Worm (Caenorhabditis elegans) whole organism, late embryonic: ENCODE results near the gene F09C8.1.
A peak's percentile ranks its signal among the peaks of the same experiment; 100 is the strongest.

Experiments
- C08G9.2 ChIP-seq: sonication (generic microtip); optimal IDR thresholded peaks from 2 replicates; lab custom pipeline; 2016; ENCODE audit warnings: mild to moderate bottlenecking, missing genetic modification characterization, moderate library complexity, missing compliant biosample characterization
- C38D4.7 ChIP-seq: fragments of 200-800 bp; sonication (Bioruptor generic); optimal IDR thresholded peaks from 2 replicates; lab custom pipeline; 2018; ENCODE audit warnings: mild to moderate bottlenecking, missing genetic modification characterization, moderate library complexity, missing compliant biosample characterization
- F13H6.1 ChIP-seq: sonication (generic microtip); optimal IDR thresholded peaks from 2 replicates; lab custom pipeline; 2016; ENCODE audit warnings: missing genetic modification characterization, missing compliant biosample characterization
- K09A11.1 ChIP-seq: sonication (generic microtip); optimal IDR thresholded peaks from 2 replicates; lab custom pipeline; 2017; ENCODE audit warnings: antibody characterized with exemption, mild to moderate bottlenecking, missing genetic modification characterization, missing compliant biosample characterization; ENCODE audit not compliant: insufficient read depth
- Y22D7AL.16 ChIP-seq: sonication (generic microtip); optimal IDR thresholded peaks from 2 replicates; lab custom pipeline; 2016; ENCODE audit warnings: missing genetic modification characterization, missing compliant biosample characterization
- ahr-1 ChIP-seq: sonication (generic microtip); optimal IDR thresholded peaks from 2 replicates; lab custom pipeline; 2016; ENCODE audit warnings: missing genetic modification characterization, missing compliant biosample characterization
- ama-1 ChIP-seq: fragments of 150-350 bp; optimal IDR thresholded peaks from 2 replicates; lab custom pipeline; 2014
- ceh-19 ChIP-seq: fragments of 200-800 bp; sonication (Bioruptor generic); optimal IDR thresholded peaks from 2 replicates; lab custom pipeline; 2018; ENCODE audit warnings: mild to moderate bottlenecking, missing genetic modification characterization, missing compliant biosample characterization
- ceh-2 ChIP-seq: sonication (generic microtip); optimal IDR thresholded peaks from 2 replicates; lab custom pipeline; 2016; ENCODE audit warnings: missing genotype, missing genetic modification characterization, missing compliant biosample characterization
- ceh-22 ChIP-seq: sonication (generic microtip); optimal IDR thresholded peaks from 2 replicates; lab custom pipeline; 2017; ENCODE audit warnings: missing biosample characterization, missing genetic modification characterization
- ceh-24 ChIP-seq: sonication (generic microtip); optimal IDR thresholded peaks from 2 replicates; lab custom pipeline; 2016; ENCODE audit warnings: mild to moderate bottlenecking, missing genetic modification characterization, missing compliant biosample characterization
- ceh-30 ChIP-seq: fragments of 150-350 bp; optimal IDR thresholded peaks from 2 replicates; lab custom pipeline; 2014; ENCODE audit warnings: missing biosample characterization, missing genetic modification characterization
- ceh-34 ChIP-seq: sonication (generic microtip); optimal IDR thresholded peaks from 2 replicates; lab custom pipeline; 2016; ENCODE audit warnings: mild to moderate bottlenecking, missing genetic modification characterization, missing compliant biosample characterization
- ceh-45 ChIP-seq: fragments of 200-800 bp; sonication (Bioruptor generic); IDR thresholded peaks from 2 replicates; pipeline ENCODE4 v1.3.6; 2022; ENCODE audit warnings: missing genetic modification reagents, missing genetic modification characterization, missing compliant biosample characterization
- ceh-48 ChIP-seq: sonication (generic microtip); optimal IDR thresholded peaks from 2 replicates; lab custom pipeline; 2016; ENCODE audit warnings: missing genetic modification characterization, inconsistent platforms, missing compliant biosample characterization
- ceh-6 ChIP-seq: fragments of 200-800 bp; sonication (Bioruptor generic); optimal IDR thresholded peaks from 2 replicates; lab custom pipeline; 2018; ENCODE audit warnings: mild to moderate bottlenecking, missing genetic modification characterization, missing compliant biosample characterization
- che-1 ChIP-seq: sonication (generic microtip); optimal IDR thresholded peaks from 2 replicates; lab custom pipeline; 2016; ENCODE audit warnings: mild to moderate bottlenecking, missing genetic modification characterization, missing compliant biosample characterization
- dve-1 ChIP-seq: sonication (generic microtip); optimal IDR thresholded peaks from 2 replicates; lab custom pipeline; 2017; ENCODE audit warnings: antibody characterized with exemption, mild to moderate bottlenecking, missing genetic modification characterization, missing compliant biosample characterization
- elt-2 ChIP-seq: sonication (generic microtip); optimal IDR thresholded peaks from 2 replicates; lab custom pipeline; 2016; ENCODE audit warnings: missing genetic modification reagents, missing genetic modification characterization, missing compliant biosample characterization
- ets-4 ChIP-seq: sonication (generic microtip); optimal IDR thresholded peaks from 2 replicates; lab custom pipeline; 2016; ENCODE audit warnings: missing genetic modification characterization, missing compliant biosample characterization
- eyg-1 ChIP-seq: sonication (generic microtip); optimal IDR thresholded peaks from 2 replicates; lab custom pipeline; 2016; ENCODE audit warnings: missing genotype, missing genetic modification characterization, missing compliant biosample characterization
- fax-1 ChIP-seq: sonication (generic microtip); optimal IDR thresholded peaks from 2 replicates; lab custom pipeline; 2016; ENCODE audit warnings: missing genotype, missing genetic modification characterization, missing compliant biosample characterization
- fkh-10 ChIP-seq: fragments of 150-350 bp; optimal IDR thresholded peaks from 2 replicates; lab custom pipeline; 2014; ENCODE audit warnings: missing biosample characterization, missing genetic modification reagents, missing genetic modification characterization
- gmeb-2 ChIP-seq: sonication (generic microtip); optimal IDR thresholded peaks from 2 replicates; lab custom pipeline; 2016; ENCODE audit warnings: missing genetic modification characterization, inconsistent platforms, missing compliant biosample characterization
- hlh-13 ChIP-seq: fragments of 200-800 bp; sonication (Bioruptor generic); optimal IDR thresholded peaks from 2 replicates; lab custom pipeline; 2018; ENCODE audit warnings: mild to moderate bottlenecking, missing genetic modification characterization, missing compliant biosample characterization
- hlh-15 ChIP-seq: sonication (generic microtip); optimal IDR thresholded peaks from 2 replicates; lab custom pipeline; 2016; ENCODE audit warnings: missing genetic modification characterization, missing compliant biosample characterization
- hlh-30 ChIP-seq: sonication (generic microtip); optimal IDR thresholded peaks from 2 replicates; lab custom pipeline; 2017; ENCODE audit warnings: antibody characterized with exemption, missing genetic modification characterization, missing compliant biosample characterization; ENCODE audit not compliant: insufficient read depth
- hlh-6 ChIP-seq: sonication (generic microtip); optimal IDR thresholded peaks from 2 replicates; lab custom pipeline; 2016; ENCODE audit warnings: missing genotype, missing genetic modification characterization, missing compliant biosample characterization
- hlh-8 ChIP-seq: sonication (generic microtip); optimal IDR thresholded peaks from 2 replicates; lab custom pipeline; 2016; ENCODE audit warnings: missing genotype, missing genetic modification characterization, missing compliant biosample characterization
- lin-11 ChIP-seq: fragments of 200-800 bp; sonication (Bioruptor generic); optimal IDR thresholded peaks from 2 replicates; lab custom pipeline; 2018; ENCODE audit warnings: mild to moderate bottlenecking, missing genetic modification characterization, missing compliant biosample characterization
- nfya-1 ChIP-seq: sonication (generic microtip); optimal IDR thresholded peaks from 2 replicates; lab custom pipeline; 2017; ENCODE audit warnings: missing genetic modification characterization, mild to moderate bottlenecking, missing compliant biosample characterization, antibody characterized with exemption, moderate library complexity
- nhr-11 ChIP-seq: fragments of 150-350 bp; optimal IDR thresholded peaks from 2 replicates; lab custom pipeline; 2014; ENCODE audit warnings: missing biosample characterization, missing genetic modification characterization
- nhr-232 ChIP-seq: sonication (generic microtip); optimal IDR thresholded peaks from 2 replicates; lab custom pipeline; 2016; ENCODE audit warnings: missing genetic modification characterization, missing compliant biosample characterization
- odd-2 ChIP-seq: sonication (generic microtip); optimal IDR thresholded peaks from 2 replicates; lab custom pipeline; 2017; ENCODE audit warnings: antibody characterized with exemption, mild to moderate bottlenecking, missing genetic modification characterization, missing compliant biosample characterization
- pag-3 ChIP-seq: sonication (generic microtip); optimal IDR thresholded peaks from 2 replicates; lab custom pipeline; 2016; ENCODE audit warnings: missing compliant biosample characterization, missing genetic modification characterization, borderline replicate concordance
- pat-9 ChIP-seq: fragments of 200-800 bp; sonication (Bioruptor generic); optimal IDR thresholded peaks from 2 replicates; lab custom pipeline; 2018; ENCODE audit warnings: mild to moderate bottlenecking, missing genetic modification characterization, moderate library complexity, missing compliant biosample characterization
- pha-2 ChIP-seq: sonication (generic microtip); optimal IDR thresholded peaks from 2 replicates; lab custom pipeline; 2017; ENCODE audit warnings: mild to moderate bottlenecking, missing genetic modification characterization, missing compliant biosample characterization
- ref-2 ChIP-seq: sonication (generic microtip); optimal IDR thresholded peaks from 2 replicates; lab custom pipeline; 2016; ENCODE audit warnings: missing genetic modification characterization, missing compliant biosample characterization
- rnt-1 ChIP-seq: sonication (generic microtip); optimal IDR thresholded peaks from 2 replicates; lab custom pipeline; 2016; ENCODE audit warnings: missing genetic modification characterization, missing compliant biosample characterization
- sdc-2 ChIP-seq: sonication (generic microtip); optimal IDR thresholded peaks from 2 replicates; lab custom pipeline; 2016; ENCODE audit warnings: missing genotype, missing genetic modification characterization, missing compliant biosample characterization
- syd-9 ChIP-seq: sonication (generic microtip); optimal IDR thresholded peaks from 2 replicates; lab custom pipeline; 2016; ENCODE audit warnings: mild to moderate bottlenecking, missing genetic modification characterization, moderate library complexity, missing compliant biosample characterization
- tbx-7 ChIP-seq: sonication (generic microtip); optimal IDR thresholded peaks from 2 replicates; lab custom pipeline; 2016; ENCODE audit warnings: missing genotype, missing genetic modification characterization, missing compliant biosample characterization
- unc-55 ChIP-seq: sonication (generic microtip); optimal IDR thresholded peaks from 2 replicates; lab custom pipeline; 2017; ENCODE audit warnings: missing biosample characterization, missing genetic modification reagents, missing genetic modification characterization
- unc-86 ChIP-seq: sonication (generic microtip); optimal IDR thresholded peaks from 2 replicates; lab custom pipeline; 2016; ENCODE audit warnings: missing genetic modification characterization, missing compliant biosample characterization
- zip-5 ChIP-seq: sonication (generic microtip); optimal IDR thresholded peaks from 2 replicates; lab custom pipeline; 2016; ENCODE audit warnings: missing genetic modification characterization, missing compliant biosample characterization
- ztf-16 ChIP-seq: sonication (generic microtip); optimal IDR thresholded peaks from 2 replicates; lab custom pipeline; 2017; ENCODE audit warnings: missing genetic modification characterization, missing compliant biosample characterization

Gene F09C8.1

DNA sequence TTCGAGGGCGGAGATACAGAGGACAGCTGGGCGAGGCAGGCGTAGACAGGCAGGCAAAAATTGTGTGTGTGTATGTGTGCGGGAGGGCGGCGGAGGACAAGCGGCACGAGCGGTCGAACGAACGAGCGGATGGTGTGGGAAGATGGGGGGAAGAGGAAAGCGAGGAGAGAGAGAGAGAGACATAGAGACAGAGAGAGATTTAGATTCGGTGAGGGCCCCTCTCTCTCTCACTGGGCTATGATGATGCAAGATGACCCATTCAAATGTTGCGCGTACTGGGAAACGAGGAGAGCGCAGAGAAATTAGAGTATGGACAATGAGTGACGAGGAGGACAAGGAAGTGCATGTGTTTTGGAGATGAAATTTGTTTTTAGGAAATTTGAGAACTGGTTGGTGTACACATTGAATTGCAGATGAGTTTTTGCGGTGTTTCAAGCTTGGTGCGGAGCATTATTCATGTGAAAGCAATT lies 15.6 kb downstream of the F09C8.1 start (continued):
- TF ChIP-seq ahr-1 (tag; lab: Kevin White, UChicago) = no peak
- TF ChIP-seq nhr-232 (tag; lab: Kevin White, UChicago) = peak; percentile 36
- TF ChIP-seq ceh-34 (tag; lab: Kevin White, UChicago) = peak; percentile 98
- no peak for TF ChIP-seq ceh-24 (tag; lab: Kevin White, UChicago)
- TF ChIP-seq che-1 = peak; percentile 26
- peak; percentile 38 for TF ChIP-seq tbx-7 (tag; lab: Kevin White, UChicago)
- TF ChIP-seq ceh-19 (GFP tag; lab: Kevin White, UChicago) = peak; percentile 83
- peak; percentile 95 for TF ChIP-seq ref-2 (tag; lab: Kevin White, UChicago)
- peak; percentile 85 for TF ChIP-seq nfya-1 (tag; lab: Kevin White, UChicago)
- no peak for TF ChIP-seq zip-5
- TF ChIP-seq ceh-30 (tag; lab: Kevin White, UChicago) = peak; percentile 64
- TF ChIP-seq ama-1 = no peak
- TF ChIP-seq fax-1 (tag; lab: Kevin White, UChicago) = peak; percentile 36
- peak; percentile 57 for TF ChIP-seq pat-9 (tag; lab: Kevin White, UChicago)
- peak; percentile 82 for TF ChIP-seq syd-9 (tag; lab: Kevin White, UChicago)
- TF ChIP-seq unc-86 (tag; lab: Kevin White, UChicago) = no peak
- peak; percentile 71 for TF ChIP-seq pha-2 (tag; lab: Kevin White, UChicago)
- peak; percentile 66 for TF ChIP-seq ceh-2 (tag; lab: Kevin White, UChicago)
- peak; percentile 90 for TF ChIP-seq sdc-2 (tag; lab: Kevin White, UChicago)
- no peak for TF ChIP-seq odd-2 (tag; lab: Kevin White, UChicago)
- peak; percentile 27 for TF ChIP-seq hlh-8 (tag; lab: Kevin White, UChicago)
- TF ChIP-seq lin-11 (tag; lab: Kevin White, UChicago) = no peak
- peak; percentile 60 for TF ChIP-seq ets-4 (tag; lab: Kevin White, UChicago)
- TF ChIP-seq ceh-45 (GFP tag; lab: Robert Waterston, UW) = 0 out of 2 replicates have a peak, but pooled peaks have one; percentile 11
- peak; percentile 30 for TF ChIP-seq ceh-48
- peak; percentile 70 for TF ChIP-seq fkh-10 (GFP tag; lab: Kevin White, UChicago)
- no peak for TF ChIP-seq Y22D7AL.16 (tag; lab: Kevin White, UChicago)
- TF ChIP-seq dve-1 (tag; lab: Kevin White, UChicago) = peak; percentile 88
- no peak for TF ChIP-seq nhr-11 (tag; lab: Kevin White, UChicago)
- no peak for TF ChIP-seq hlh-13
- TF ChIP-seq ztf-16 (tag; lab: Kevin White, UChicago) = peak; percentile 29
- peak; percentile 86 for TF ChIP-seq hlh-30 (tag; lab: Kevin White, UChicago)
- peak; percentile 77 for TF ChIP-seq F13H6.1 (tag; lab: Kevin White, UChicago)

DNA sequence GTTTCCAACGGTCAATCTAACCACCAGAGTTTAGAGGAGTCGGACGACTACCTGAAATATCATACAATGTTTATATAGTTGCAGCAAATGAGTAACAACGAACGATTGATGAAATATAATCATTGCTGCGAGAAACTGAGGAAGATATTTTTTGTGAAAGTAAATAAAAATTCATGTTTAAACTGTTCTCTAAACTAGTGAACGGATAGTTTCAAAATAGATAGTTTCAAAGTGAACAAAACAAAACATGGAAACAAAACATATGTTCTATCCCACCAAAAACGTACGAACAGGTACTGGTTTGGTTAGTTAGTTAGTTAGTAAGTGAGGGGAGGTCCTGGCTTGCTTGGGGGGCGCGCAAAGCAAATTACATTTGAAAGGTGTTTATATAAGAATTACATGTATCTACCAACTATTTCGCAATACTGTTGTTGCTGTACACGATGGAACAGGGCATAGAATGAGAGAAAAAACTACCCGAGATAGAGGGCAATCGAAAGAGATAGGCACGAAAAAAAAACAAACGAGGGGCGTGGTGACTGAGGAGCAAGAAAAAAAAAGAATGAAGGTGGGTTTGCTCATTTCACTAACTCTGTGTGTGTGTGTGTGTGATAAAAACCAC lies 16.2 kb downstream of the F09C8.1 start, which contains the start of gene F09C8.2:
Gene F09C8.2, minus strand, starts transcription at position 51 of the 622 bp plus-strand sequence.
- no peak for TF ChIP-seq eyg-1
- TF ChIP-seq rnt-1 = no peak
- no peak for TF ChIP-seq unc-86 (tag; lab: Kevin White, UChicago)

DNA sequence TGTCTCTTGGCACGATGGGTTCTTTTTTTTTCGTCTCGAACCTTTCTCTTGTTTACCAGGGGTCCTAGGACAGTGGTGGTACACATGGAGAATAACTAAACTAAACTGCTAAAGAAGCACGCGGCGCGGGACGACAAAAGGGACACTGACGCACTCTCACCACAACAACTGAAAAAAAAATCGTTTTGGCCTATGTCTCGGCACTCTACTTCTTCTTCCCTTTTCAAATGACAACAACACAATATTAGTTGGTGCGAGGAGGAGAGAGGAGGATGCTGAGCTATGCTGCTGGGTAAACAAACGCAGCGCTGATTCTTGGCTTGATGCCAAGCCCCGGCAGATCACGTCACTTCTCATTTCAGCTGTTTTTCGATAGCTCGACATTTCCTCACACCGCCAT lies 18.1 kb downstream of the F09C8.1 start:
- TF ChIP-seq K09A11.1 = no peak

DNA sequence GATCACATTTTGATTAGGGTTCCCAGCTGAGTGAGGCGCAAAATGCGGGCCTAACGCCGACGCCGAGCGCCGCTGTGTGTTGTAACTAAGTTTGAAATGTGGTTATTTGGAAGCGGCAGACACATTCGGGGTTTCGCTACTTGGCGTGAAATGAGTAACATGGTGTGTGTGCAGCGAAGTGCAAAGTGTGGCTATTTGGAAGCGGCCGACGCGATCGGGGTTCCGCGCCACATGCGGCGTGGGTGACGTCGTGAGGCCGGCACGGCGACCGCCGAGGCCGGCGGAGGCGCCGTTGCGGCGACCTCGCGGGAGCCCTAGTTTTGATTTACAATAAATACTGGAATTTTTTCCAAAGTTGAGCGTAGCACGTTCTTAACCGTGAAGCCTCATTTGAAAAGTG lies 18.7 kb downstream of the F09C8.1 start:
- TF ChIP-seq hlh-6 (tag; lab: Kevin White, UChicago) (no peak), C38D4.7 (GFP tag; lab: Kevin White, UChicago) (no peak), gmeb-2 (tag; lab: Kevin White, UChicago) (no peak), elt-2 (tag; lab: Kevin White, UChicago) (no peak), ceh-48 (no peak), sdc-2 (tag; lab: Kevin White, UChicago) (no peak), ceh-22 (tag; lab: Kevin White, UChicago) (no peak), unc-55 (GFP tag; lab: Kevin White, UChicago) (no peak), pag-3 (tag; lab: Kevin White, UChicago) (no peak), ceh-6 (GFP tag; lab: Kevin White, UChicago) (no peak), ceh-30 (tag; lab: Kevin White, UChicago) (no peak), hlh-15 (no peak), C08G9.2 (no peak), odd-2 (tag; lab: Kevin White, UChicago) (no peak)
